Fruit fly (Drosophila melanogaster) whole organism, embryonic: Measurements from ENCODE around the gene CG34434.

Source experiments
- CG1024 ChIP-seq: fragments of 200-800 bp; sonication (Bioruptor generic); IDR thresholded peaks from 2 replicates; pipeline ENCODE4 v1.3.6; 2022; ENCODE audit warnings: missing biosample characterization, missing genetic modification characterization
- CG10274 ChIP-seq: fragments of 200-800 bp; sonication (Bioruptor generic); optimal IDR thresholded peaks from 3 replicates; lab custom pipeline; 2017; ENCODE audit warnings: missing biosample characterization, mild to moderate bottlenecking, missing genetic modification characterization
- CG10959 ChIP-seq: fragments of 200-800 bp; sonication (Bioruptor generic); IDR thresholded peaks from 2 replicates; pipeline ENCODE4 v1.3.6; 2022; ENCODE audit warnings: missing biosample characterization, missing genetic modification characterization
- CG11456 ChIP-seq: fragments of 200-800 bp; sonication (Bioruptor generic); IDR thresholded peaks from 3 replicates; pipeline ENCODE4 v1.3.6; 2022; ENCODE audit warnings: missing biosample characterization, missing genetic modification characterization
- CG12219 ChIP-seq: fragments of 200-800 bp; sonication (Bioruptor generic); optimal IDR thresholded peaks from 3 replicates; lab custom pipeline; 2018; ENCODE audit warnings: missing biosample characterization, mild to moderate bottlenecking, missing genetic modification characterization
- CG12769 ChIP-seq: fragments of 200-800 bp; sonication (Bioruptor generic); optimal IDR thresholded peaks from 2 replicates; lab custom pipeline; 2019; ENCODE audit warnings: missing biosample characterization, mild to moderate bottlenecking, missing genetic modification characterization, moderate library complexity
- CG12942 ChIP-seq: fragments of 200-800 bp; sonication (Bioruptor generic); optimal IDR thresholded peaks from 3 replicates; lab custom pipeline; 2016; ENCODE audit warnings: missing biosample characterization, missing genetic modification characterization
- CG13123 ChIP-seq: fragments of 200-800 bp; sonication (Bioruptor generic); optimal IDR thresholded peaks from 2 replicates; lab custom pipeline; 2016; ENCODE audit warnings: missing biosample characterization, missing genetic modification characterization
- CG13775 ChIP-seq: fragments of 200-800 bp; sonication (Bioruptor generic); optimal IDR thresholded peaks from 3 replicates; lab custom pipeline; 2017; ENCODE audit warnings: missing biosample characterization, mild to moderate bottlenecking, missing genetic modification characterization
- CG14710 ChIP-seq: fragments of 200-800 bp; sonication (Bioruptor generic); optimal IDR thresholded peaks from 3 replicates; lab custom pipeline; 2019; ENCODE audit warnings: missing biosample characterization, mild to moderate bottlenecking, missing genetic modification characterization, moderate library complexity
- CG15011 ChIP-seq: fragments of 200-800 bp; sonication (Bioruptor generic); optimal IDR thresholded peaks from 3 replicates; lab custom pipeline; 2018; ENCODE audit warnings: missing biosample characterization, mild to moderate bottlenecking, missing genetic modification characterization
- CG1529 ChIP-seq: fragments of 200-800 bp; sonication (Bioruptor generic); optimal IDR thresholded peaks from 3 replicates; lab custom pipeline; 2018; ENCODE audit warnings: missing biosample characterization, missing genetic modification characterization
- CG1602 ChIP-seq: fragments of 200-800 bp; sonication (Bioruptor generic); optimal IDR thresholded peaks from 3 replicates; lab custom pipeline; 2016; ENCODE audit warnings: missing biosample characterization, missing genetic modification characterization
- CG17612 ChIP-seq: fragments of 200-800 bp; sonication (Bioruptor generic); IDR thresholded peaks from 2 replicates; pipeline ENCODE4 v1.3.6; 2022; ENCODE audit warnings: missing biosample characterization, missing genetic modification characterization
- CG2120 ChIP-seq: fragments of 200-800 bp; sonication (Bioruptor generic); optimal IDR thresholded peaks from 3 replicates; lab custom pipeline; 2016; ENCODE audit warnings: missing biosample characterization, missing genetic modification characterization
- CG31224 ChIP-seq: fragments of 200-800 bp; sonication (Bioruptor generic); IDR thresholded peaks from 2 replicates; pipeline ENCODE4 v1.3.6; 2022; ENCODE audit warnings: missing biosample characterization, missing genetic modification characterization
- CG33557 ChIP-seq: fragments of 200-800 bp; sonication (Bioruptor generic); optimal IDR thresholded peaks from 2 replicates; lab custom pipeline; 2019; ENCODE audit warnings: missing biosample characterization, mild to moderate bottlenecking, missing genetic modification characterization, moderate library complexity
- CG4820 ChIP-seq: fragments of 200-800 bp; sonication (Bioruptor generic); optimal IDR thresholded peaks from 3 replicates; lab custom pipeline; 2016; ENCODE audit warnings: missing biosample characterization, missing genetic modification characterization
- CG6272 ChIP-seq: fragments of 200-800 bp; sonication (Bioruptor generic); IDR thresholded peaks from 2 replicates; pipeline ENCODE4 v1.3.6; 2022; ENCODE audit warnings: missing biosample characterization, missing genetic modification characterization
- CG6765 ChIP-seq: fragments of 200-800 bp; sonication (Bioruptor generic); optimal IDR thresholded peaks from 3 replicates; lab custom pipeline; 2017; ENCODE audit warnings: missing biosample characterization, mild to moderate bottlenecking, missing genetic modification characterization
- CG7987 ChIP-seq: fragments of 200-800 bp; sonication (Bioruptor generic); optimal IDR thresholded peaks from 2 replicates; lab custom pipeline; 2018; ENCODE audit warnings: missing biosample characterization, mild to moderate bottlenecking, missing genetic modification characterization, moderate library complexity
- CG8281 ChIP-seq: fragments of 200-800 bp; sonication (Bioruptor generic); optimal IDR thresholded peaks from 2 replicates; lab custom pipeline; 2018; ENCODE audit warnings: missing biosample characterization, mild to moderate bottlenecking, missing genetic modification characterization, moderate library complexity
- CG9215 ChIP-seq: fragments of 200-800 bp; sonication (Bioruptor generic); IDR thresholded peaks from 2 replicates; pipeline ENCODE4 v1.3.6; 2022; ENCODE audit warnings: missing biosample characterization, missing genetic modification characterization
- CG9609 ChIP-seq: fragments of 200-800 bp; sonication (Bioruptor generic); optimal IDR thresholded peaks from 3 replicates; lab custom pipeline; 2016; ENCODE audit warnings: missing biosample characterization, missing genetic modification characterization
- Dad ChIP-seq: fragments of 200-800 bp; sonication (Bioruptor generic); optimal IDR thresholded peaks from 3 replicates; lab custom pipeline; 2016; ENCODE audit warnings: missing biosample characterization, missing genetic modification characterization
- Dip3 ChIP-seq: fragments of 200-800 bp; sonication (Bioruptor generic); optimal IDR thresholded peaks from 3 replicates; lab custom pipeline; 2016; ENCODE audit warnings: missing biosample characterization, missing genetic modification characterization
- E2f1 ChIP-seq: fragments of 200-800 bp; sonication (Bioruptor generic); IDR thresholded peaks from 2 replicates; pipeline ENCODE4 v1.3.6; 2022; ENCODE audit warnings: missing biosample characterization, missing genetic modification characterization
- Ets65A ChIP-seq: fragments of 200-800 bp; sonication (Bioruptor generic); peaks from one replicate; lab custom pipeline; 2016; ENCODE audit warnings: missing biosample characterization, missing genetic modification characterization
- Fer1 ChIP-seq: fragments of 200-800 bp; sonication (Bioruptor generic); optimal IDR thresholded peaks from 2 replicates; lab custom pipeline; 2017; ENCODE audit warnings: missing biosample characterization, mild to moderate bottlenecking, missing genetic modification characterization
- H15 ChIP-seq: fragments of 200-800 bp; sonication (Bioruptor generic); IDR thresholded peaks from 3 replicates; pipeline ENCODE4 v1.3.6; 2022; ENCODE audit warnings: missing biosample characterization, missing genetic modification characterization
- Hr78 ChIP-seq, 2 experiments: fragments of 200-800 bp in 1 of 2; fragments of >200 bp in 1 of 2; sonication (Bioruptor generic) in 1 of 2; optimal IDR thresholded peaks; 2 replicates each; lab custom pipeline; 2017 to 2019; ENCODE audit warnings: missing biosample characterization in 2 of 2, missing genetic modification characterization in 2 of 2, mild to moderate bottlenecking in 1 of 2, moderate library complexity in 1 of 2
- Pdp1 ChIP-seq, 2 experiments: fragments of 200-800 bp; sonication (Bioruptor generic); optimal IDR thresholded peaks; 3 replicates each; lab custom pipeline; 2016; ENCODE audit warnings: missing biosample characterization in 2 of 2, missing genetic modification characterization in 2 of 2, mild to moderate bottlenecking in 1 of 2, moderate library complexity in 1 of 2
- Sox100B ChIP-seq: fragments of 200-800 bp; sonication (Bioruptor generic); optimal IDR thresholded peaks from 3 replicates; lab custom pipeline; 2018; ENCODE audit warnings: missing biosample characterization, mild to moderate bottlenecking, missing genetic modification characterization
- Sox102F ChIP-seq: fragments of 200-800 bp; sonication (Bioruptor generic); optimal IDR thresholded peaks from 2 replicates; lab custom pipeline; 2018; ENCODE audit warnings: missing biosample characterization, mild to moderate bottlenecking, missing genetic modification characterization, moderate library complexity
- Stat92E ChIP-seq, 3 experiments: fragments of >200 bp in 2 of 3; fragments of 200-800 bp in 1 of 3; sonication (Bioruptor generic) in 1 of 3; optimal IDR thresholded peaks; 2 replicates each; lab custom pipeline; 2017 to 2019; ENCODE audit warnings: missing biosample characterization in 3 of 3, missing genetic modification characterization in 3 of 3, mild to moderate bottlenecking in 1 of 3, moderate library complexity in 1 of 3
- Xbp1 ChIP-seq: fragments of 200-800 bp; sonication (Bioruptor generic); optimal IDR thresholded peaks from 3 replicates; lab custom pipeline; 2016; ENCODE audit warnings: missing biosample characterization, mild to moderate bottlenecking, missing genetic modification characterization
- chm ChIP-seq: fragments of 200-800 bp; sonication (Bioruptor generic); IDR thresholded peaks from 2 replicates; pipeline ENCODE4 v1.3.6; 2022; ENCODE audit warnings: missing biosample characterization, missing genetic modification characterization
- da ChIP-seq: fragments of 200-800 bp; sonication (Bioruptor generic); optimal IDR thresholded peaks from 2 replicates; lab custom pipeline; 2016; ENCODE audit warnings: missing biosample characterization, missing genetic modification characterization
- dmrt11E ChIP-seq: fragments of 200-800 bp; sonication (Bioruptor generic); optimal IDR thresholded peaks from 3 replicates; lab custom pipeline; 2018; ENCODE audit warnings: missing biosample characterization, mild to moderate bottlenecking, missing genetic modification characterization, moderate library complexity
- dmrt99B ChIP-seq: fragments of 200-800 bp; sonication (Bioruptor generic); optimal IDR thresholded peaks from 2 replicates; lab custom pipeline; 2018; ENCODE audit warnings: missing biosample characterization, mild to moderate bottlenecking, missing genetic modification characterization, moderate library complexity
- ems ChIP-seq: fragments of 200-800 bp; sonication (Bioruptor generic); optimal IDR thresholded peaks from 3 replicates; lab custom pipeline; 2016; ENCODE audit warnings: missing biosample characterization, missing genetic modification characterization
- hb ChIP-seq: fragments of 200-800 bp; sonication (Bioruptor generic); IDR thresholded peaks from 3 replicates; pipeline ENCODE4 v1.3.6; 2022; ENCODE audit warnings: missing biosample characterization, missing genetic modification characterization; ENCODE audit not compliant: partially characterized antibody
- kay ChIP-seq: fragments of 200-800 bp; sonication (Bioruptor generic); optimal IDR thresholded peaks from 2 replicates; lab custom pipeline; 2016; ENCODE audit warnings: missing biosample characterization, missing genetic modification characterization
- kni ChIP-seq: fragments of 200-800 bp; sonication (Bioruptor generic); optimal IDR thresholded peaks from 3 replicates; lab custom pipeline; 2017; ENCODE audit warnings: mild to moderate bottlenecking, missing biosample characterization, missing genetic modification reagents, missing genetic modification characterization
- onecut ChIP-seq: fragments of 200-800 bp; sonication (Bioruptor generic); IDR thresholded peaks from 2 replicates; pipeline ENCODE4 v1.3.6; 2022; ENCODE audit warnings: missing biosample characterization, missing genetic modification characterization
- pfk ChIP-seq: fragments of 200-800 bp; sonication (Bioruptor generic); optimal IDR thresholded peaks from 2 replicates; lab custom pipeline; 2018; ENCODE audit warnings: missing biosample characterization, mild to moderate bottlenecking, missing genetic modification characterization, moderate library complexity
- prd ChIP-seq, 3 experiments: fragments of >200 bp in 2 of 3; fragments of 200-800 bp in 1 of 3; sonication (Bioruptor generic) in 1 of 3; optimal IDR thresholded peaks in 2 of 3; IDR thresholded peaks in 1 of 3; 2 replicates in 2 of 3; 3 replicates in 1 of 3; pipeline versions ENCODE4 v1.3.6 to Lab custom; 2017 to 2022; ENCODE audit warnings: missing biosample characterization in 1 of 3, missing genetic modification characterization in 1 of 3
- toy ChIP-seq: fragments of 200-800 bp; sonication (Bioruptor generic); IDR thresholded peaks from 2 replicates; pipeline ENCODE4 v1.3.6; 2022; ENCODE audit warnings: missing biosample characterization, missing genetic modification characterization
- ttk ChIP-seq: fragments of 200-800 bp; sonication (Bioruptor generic); IDR thresholded peaks from 2 replicates; pipeline ENCODE4 v2.1.2; 2022; ENCODE audit warnings: missing biosample characterization, missing genetic modification characterization
- tup ChIP-seq: fragments of 200-800 bp; sonication (Bioruptor generic); optimal IDR thresholded peaks from 2 replicates; lab custom pipeline; 2016; ENCODE audit warnings: missing biosample characterization, mild to moderate bottlenecking, missing genetic modification characterization, moderate library complexity

Gene CG34434

dm6 chrX:5638588-5638987 lies 22.4 kb upstream of the CG34434 start (continued):
- TF ChIP-seq Ets65A (GFP tag; lab: Kevin White, UChicago) (peak; percentile 80), CG6765 (GFP tag; lab: Kevin White, UChicago) (no peak), Stat92E (GFP tag; optimal IDR thresholded peaks at IDR 0.05; lab: Kevin White, UChicago) (no peak), ttk (peak; percentile 59), kay (GFP tag; lab: Kevin White, UChicago) (no peak), da (GFP tag; lab: Kevin White, UChicago) (peak; percentile 3), CG13123 (GFP tag; lab: Kevin White, UChicago) (no peak), Pdp1 (GFP tag; optimal IDR thresholded peaks at IDR 0.05; lab: Kevin White, UChicago) (peak in 1 of 2 experiments; percentile 42), CG31224 (GFP tag; lab: Robert Waterston, UW) (peak; percentile 26; the same call in 1 of the 2 replicates), CG4820 (GFP tag; lab: Kevin White, UChicago) (peak; percentile 25), CG12769 (tag; lab: Kevin White, UChicago) (no peak), E2f1 (peak; percentile 64), CG1024 (GFP tag; lab: Robert Waterston, UW) (peak; percentile 50; the same call in 1 of the 2 replicates), Sox100B (GFP tag; lab: Kevin White, UChicago) (no peak), dmrt11E (peak; percentile 53), Fer1 (GFP tag; lab: Kevin White, UChicago) (peak; percentile 83), CG2120 (GFP tag; lab: Kevin White, UChicago) (peak; percentile 68), CG10274 (GFP tag; lab: Kevin White, UChicago) (no peak), CG33557 (GFP tag; lab: Kevin White, UChicago) (no peak), prd (optimal IDR thresholded peaks at IDR 0.05; lab: Kevin White, UChicago) (no peak), prd (GFP tag; IDR thresholded peaks at IDR 0.05; lab: Robert Waterston, UW) (peak; percentile 67), CG12219 (GFP tag; lab: Kevin White, UChicago) (peak; percentile 9), onecut (GFP tag; lab: Robert Waterston, UW) (peak; percentile 64), kni (GFP tag; lab: Kevin White, UChicago) (no peak), CG1529 (GFP tag; lab: Kevin White, UChicago) (no peak), Dad (GFP tag; lab: Kevin White, UChicago) (no peak), CG15011 (GFP tag; lab: Kevin White, UChicago) (no peak), Hr78 (GFP tag; optimal IDR thresholded peaks at IDR 0.05; lab: Kevin White, UChicago) (no peak), CG6272 (GFP tag; lab: Robert Waterston, UW) (0 out of 2 replicates have a peak, but pooled peaks have one; percentile 23), chm (GFP tag; lab: Robert Waterston, UW) (peak; percentile 69), Dip3 (GFP tag; lab: Kevin White, UChicago) (peak; percentile 44), CG12942 (GFP tag; lab: Kevin White, UChicago) (no peak), CG8281 (tag; lab: Kevin White, UChicago) (no peak), CG7987 (GFP tag; lab: Kevin White, UChicago) (no peak), CG9609 (peak; percentile 52), tup (GFP tag; lab: Kevin White, UChicago) (peak; percentile 9), CG1602 (GFP tag; lab: Kevin White, UChicago) (peak; percentile 30), H15 (peak; percentile 22; the same call in 1 of the 3 replicates), hb (GFP tag; lab: Robert Waterston, UW) (no peak), Sox102F (GFP tag; lab: Kevin White, UChicago) (peak; percentile 59), CG14710 (tag; lab: Kevin White, UChicago) (no peak), CG17612 (GFP tag; lab: Robert Waterston, UW) (no peak), CG10959 (GFP tag; lab: Robert Waterston, UW) (peak; percentile 45; the same call in 1 of the 2 replicates), CG9215 (peak; percentile 50; the same call in 1 of the 2 replicates), ems (GFP tag; lab: Kevin White, UChicago) (peak; percentile 52), Xbp1 (GFP tag; lab: Kevin White, UChicago) (peak; percentile 50), dmrt99B (tag; lab: Kevin White, UChicago) (peak; percentile 51), pfk (GFP tag; lab: Kevin White, UChicago) (no peak), CG11456 (GFP tag; lab: Robert Waterston, UW) (peak; percentile 73), toy (no peak), CG13775 (GFP tag; lab: Kevin White, UChicago) (no peak)
